Fruit fly (Drosophila melanogaster) whole organism, embryonic: ENCODE data around the gene Polr1B.

Experiments used
- Ada2b ChIP-seq: fragments of 200-800 bp; sonication (Bioruptor generic); IDR thresholded peaks from 2 replicates; pipeline ENCODE4 v1.3.6; 2022; ENCODE audit warnings: missing biosample characterization, missing genetic modification characterization
- CG10267 ChIP-seq: fragments of 200-800 bp; sonication (Bioruptor generic); optimal IDR thresholded peaks from 2 replicates; lab custom pipeline; 2018; ENCODE audit warnings: missing biosample characterization, mild to moderate bottlenecking, missing genetic modification characterization, moderate library complexity
- CG1233 ChIP-seq: fragments of 200-800 bp; sonication (Bioruptor generic); optimal IDR thresholded peaks from 4 replicates; lab custom pipeline; 2018; ENCODE audit warnings: missing biosample characterization, mild to moderate bottlenecking, missing genetic modification characterization
- CG13775 ChIP-seq: fragments of 200-800 bp; sonication (Bioruptor generic); optimal IDR thresholded peaks from 3 replicates; lab custom pipeline; 2017; ENCODE audit warnings: missing biosample characterization, mild to moderate bottlenecking, missing genetic modification characterization
- CG15011 ChIP-seq: fragments of 200-800 bp; sonication (Bioruptor generic); optimal IDR thresholded peaks from 3 replicates; lab custom pipeline; 2018; ENCODE audit warnings: missing biosample characterization, mild to moderate bottlenecking, missing genetic modification characterization
- CG15269 ChIP-seq: fragments of 200-800 bp; sonication (Bioruptor generic); optimal IDR thresholded peaks from 2 replicates; lab custom pipeline; 2018; ENCODE audit warnings: missing biosample characterization, mild to moderate bottlenecking, missing genetic modification characterization, moderate library complexity
- CG15514 ChIP-seq: fragments of 200-800 bp; sonication (Bioruptor generic); optimal IDR thresholded peaks from 3 replicates; lab custom pipeline; 2017; ENCODE audit warnings: missing biosample characterization, missing genetic modification characterization, mild to moderate bottlenecking, moderate library complexity, missing genetic modification reagents
- CG1603 ChIP-seq: fragments of 200-800 bp; sonication (Bioruptor generic); optimal IDR thresholded peaks from 2 replicates; lab custom pipeline; 2019; ENCODE audit warnings: missing biosample characterization, mild to moderate bottlenecking, missing genetic modification characterization, moderate library complexity
- CG1647 ChIP-seq: fragments of 200-800 bp; sonication (Bioruptor generic); optimal IDR thresholded peaks from 3 replicates; lab custom pipeline; 2016; ENCODE audit warnings: missing biosample characterization, missing genetic modification characterization
- CG17359 ChIP-seq: fragments of 200-800 bp; sonication (Bioruptor generic); optimal IDR thresholded peaks from 3 replicates; lab custom pipeline; 2018; ENCODE audit warnings: missing biosample characterization, mild to moderate bottlenecking, missing genetic modification characterization, moderate library complexity
- CG2678 ChIP-seq: fragments of 200-800 bp; sonication (Bioruptor generic); optimal IDR thresholded peaks from 3 replicates; lab custom pipeline; 2019; ENCODE audit warnings: missing biosample characterization, mild to moderate bottlenecking, missing genetic modification characterization, moderate library complexity
- CG31441 ChIP-seq: fragments of 200-800 bp; sonication (Bioruptor generic); IDR thresholded peaks from 2 replicates; pipeline ENCODE4 v1.3.6; 2022; ENCODE audit warnings: missing biosample characterization, missing genetic modification characterization
- CG33213 ChIP-seq: fragments of 200-800 bp; sonication (Bioruptor generic); optimal IDR thresholded peaks from 3 replicates; lab custom pipeline; 2016; ENCODE audit warnings: missing biosample characterization, missing genetic modification characterization
- CG3407 ChIP-seq: fragments of 200-800 bp; sonication (Bioruptor generic); optimal IDR thresholded peaks from 2 replicates; lab custom pipeline; 2018; ENCODE audit warnings: missing biosample characterization, mild to moderate bottlenecking, missing genetic modification characterization
- CG34224 ChIP-seq: fragments of 200-800 bp; sonication (Bioruptor generic); IDR thresholded peaks from 3 replicates; pipeline ENCODE4 v1.3.6; 2022; ENCODE audit warnings: missing biosample characterization, missing genetic modification characterization; ENCODE audit not compliant: partially characterized antibody
- CG4360 ChIP-seq: fragments of 200-800 bp; sonication (Bioruptor generic); IDR thresholded peaks from 2 replicates; pipeline ENCODE4 v1.3.6; 2022; ENCODE audit warnings: missing biosample characterization, missing genetic modification characterization
- CG4424 ChIP-seq: fragments of 200-800 bp; sonication (Bioruptor generic); optimal IDR thresholded peaks from 3 replicates; lab custom pipeline; 2016; ENCODE audit warnings: missing biosample characterization, missing genetic modification characterization
- CG5245 ChIP-seq: fragments of 200-800 bp; sonication (Bioruptor generic); optimal IDR thresholded peaks from 3 replicates; lab custom pipeline; 2016; ENCODE audit warnings: missing biosample characterization, missing genetic modification characterization
- CG7357 ChIP-seq: fragments of 200-800 bp; sonication (Bioruptor generic); IDR thresholded peaks from 3 replicates; pipeline ENCODE4 v1.3.6; 2022; ENCODE audit warnings: missing biosample characterization, missing genetic modification characterization
- CG8478 ChIP-seq: fragments of >200 bp; optimal IDR thresholded peaks from 2 replicates; lab custom pipeline; 2018
- Dref ChIP-seq: fragments of 200-800 bp; sonication (Bioruptor generic); IDR thresholded peaks from 2 replicates; pipeline ENCODE4 v1.3.6; 2022; ENCODE audit warnings: missing biosample characterization, missing genetic modification characterization
- Eip74EF ChIP-seq, 2 experiments: fragments of 200-800 bp in 1 of 2; fragments of >200 bp in 1 of 2; sonication (Bioruptor generic) in 1 of 2; optimal IDR thresholded peaks; 2 replicates each; lab custom pipeline; 2017 to 2019; ENCODE audit warnings: missing biosample characterization in 2 of 2, missing genetic modification characterization in 2 of 2, mild to moderate bottlenecking in 1 of 2, moderate library complexity in 1 of 2
- Hr39 ChIP-seq: fragments of >200 bp; optimal IDR thresholded peaks from 2 replicates; lab custom pipeline; 2017
- Hsf ChIP-seq: fragments of 200-800 bp; sonication (Bioruptor generic); optimal IDR thresholded peaks from 3 replicates; lab custom pipeline; 2016; ENCODE audit warnings: missing biosample characterization, missing genetic modification characterization
- NC2α ChIP-seq: fragments of 200-800 bp; sonication (Bioruptor generic); optimal IDR thresholded peaks from 2 replicates; lab custom pipeline; 2016; ENCODE audit warnings: missing biosample characterization, missing genetic modification characterization
- Oli ChIP-seq: fragments of 200-800 bp; sonication (Bioruptor generic); optimal IDR thresholded peaks from 2 replicates; lab custom pipeline; 2018; ENCODE audit warnings: missing biosample characterization, mild to moderate bottlenecking, missing genetic modification characterization, moderate library complexity
- Pdp1 ChIP-seq, 2 experiments: fragments of 200-800 bp; sonication (Bioruptor generic); optimal IDR thresholded peaks; 3 replicates each; lab custom pipeline; 2016; ENCODE audit warnings: missing biosample characterization in 2 of 2, missing genetic modification characterization in 2 of 2, mild to moderate bottlenecking in 1 of 2, moderate library complexity in 1 of 2
- al ChIP-seq: fragments of 200-800 bp; sonication (Bioruptor generic); IDR thresholded peaks from 2 replicates; pipeline ENCODE4 v1.3.6; 2022; ENCODE audit warnings: missing biosample characterization, missing genetic modification characterization
- ap ChIP-seq: fragments of 200-800 bp; sonication (Bioruptor generic); IDR thresholded peaks from 2 replicates; pipeline ENCODE4 v1.3.6; 2022; ENCODE audit warnings: missing biosample characterization, missing genetic modification characterization
- cad ChIP-seq: fragments of >200 bp; optimal IDR thresholded peaks from 2 replicates; lab custom pipeline; 2017; ENCODE audit warnings: missing biosample characterization, missing genetic modification characterization
- cg ChIP-seq: fragments of 200-800 bp; sonication (Bioruptor generic); optimal IDR thresholded peaks from 3 replicates; lab custom pipeline; 2019; ENCODE audit warnings: missing biosample characterization, mild to moderate bottlenecking, missing genetic modification characterization, moderate library complexity
- chinmo ChIP-seq: fragments of 200-800 bp; sonication (Bioruptor generic); IDR thresholded peaks from 4 replicates; pipeline ENCODE4 v1.3.6; 2022; ENCODE audit warnings: missing biosample characterization, missing genetic modification characterization; ENCODE audit not compliant: partially characterized antibody
- ci ChIP-seq: fragments of 200-800 bp; sonication (Bioruptor generic); IDR thresholded peaks from 3 replicates; pipeline ENCODE4 v1.3.6; 2022; ENCODE audit warnings: missing biosample characterization, missing genetic modification characterization
- corto ChIP-seq: fragments of 200-800 bp; sonication (Bioruptor generic); optimal IDR thresholded peaks from 2 replicates; lab custom pipeline; 2016; ENCODE audit warnings: missing biosample characterization, mild to moderate bottlenecking, missing genetic modification characterization, moderate library complexity
- crol ChIP-seq: fragments of 200-800 bp; sonication (Bioruptor generic); IDR thresholded peaks from 2 replicates; pipeline ENCODE4 v1.3.6; 2022; ENCODE audit warnings: missing biosample characterization, missing genetic modification characterization
- cwo ChIP-seq: fragments of 200-800 bp; sonication (Bioruptor generic); optimal IDR thresholded peaks from 3 replicates; lab custom pipeline; 2017; ENCODE audit warnings: missing biosample characterization, missing genetic modification characterization, mild to moderate bottlenecking, moderate library complexity, missing genetic modification reagents
- dati ChIP-seq: fragments of 200-800 bp; sonication (Bioruptor generic); IDR thresholded peaks from 2 replicates; pipeline ENCODE4 v1.3.6; 2022; ENCODE audit warnings: missing biosample characterization, missing genetic modification characterization
- dimm ChIP-seq: fragments of 200-800 bp; sonication (Bioruptor generic); IDR thresholded peaks from 2 replicates; pipeline ENCODE4 v1.3.6; 2022; ENCODE audit warnings: missing biosample characterization, missing genetic modification characterization
- dmrt99B ChIP-seq: fragments of 200-800 bp; sonication (Bioruptor generic); optimal IDR thresholded peaks from 2 replicates; lab custom pipeline; 2018; ENCODE audit warnings: missing biosample characterization, mild to moderate bottlenecking, missing genetic modification characterization, moderate library complexity
- eve ChIP-seq, 2 experiments: fragments of >200 bp; optimal IDR thresholded peaks; 2 replicates each; lab custom pipeline; 2017; ENCODE audit warnings: missing biosample characterization in 2 of 2, missing genetic modification characterization in 2 of 2
- jigr1 ChIP-seq: fragments of 200-800 bp; sonication (Bioruptor generic); IDR thresholded peaks from 3 replicates; pipeline ENCODE4 v1.3.6; 2022; ENCODE audit warnings: missing biosample characterization, missing genetic modification characterization
- nerfin-1 ChIP-seq: fragments of 200-800 bp; sonication (Bioruptor generic); optimal IDR thresholded peaks from 3 replicates; lab custom pipeline; 2019; ENCODE audit warnings: missing biosample characterization, mild to moderate bottlenecking, missing genetic modification characterization, moderate library complexity
- pzg ChIP-seq: fragments of 200-800 bp; sonication (Bioruptor generic); optimal IDR thresholded peaks from 3 replicates; lab custom pipeline; 2018; ENCODE audit warnings: missing biosample characterization, mild to moderate bottlenecking, missing genetic modification characterization, moderate library complexity
- sim ChIP-seq: fragments of 200-800 bp; sonication (Bioruptor generic); IDR thresholded peaks from 2 replicates; pipeline ENCODE4 v1.3.6; 2022; ENCODE audit warnings: missing biosample characterization, missing genetic modification characterization
- sima ChIP-seq: fragments of 200-800 bp; sonication (Bioruptor generic); optimal IDR thresholded peaks from 2 replicates; lab custom pipeline; 2016; ENCODE audit warnings: missing biosample characterization, missing genetic modification characterization
- slou ChIP-seq: fragments of 200-800 bp; sonication (Bioruptor generic); optimal IDR thresholded peaks from 3 replicates; lab custom pipeline; 2016; ENCODE audit warnings: missing biosample characterization, missing genetic modification characterization
- sna ChIP-seq: fragments of 200-800 bp; sonication (Bioruptor generic); IDR thresholded peaks from 2 replicates; pipeline ENCODE4 v1.3.6; 2022; ENCODE audit warnings: missing biosample characterization, missing genetic modification characterization; ENCODE audit not compliant: partially characterized antibody
- sob ChIP-seq: fragments of 200-800 bp; sonication (Bioruptor generic); IDR thresholded peaks from 2 replicates; pipeline ENCODE4 v1.3.6; 2022; ENCODE audit warnings: missing biosample characterization, missing genetic modification characterization
- tin ChIP-seq: fragments of 200-800 bp; sonication (Bioruptor generic); optimal IDR thresholded peaks from 3 replicates; lab custom pipeline; 2016; ENCODE audit warnings: missing biosample characterization, missing genetic modification characterization

Gene Polr1B

DNA sequence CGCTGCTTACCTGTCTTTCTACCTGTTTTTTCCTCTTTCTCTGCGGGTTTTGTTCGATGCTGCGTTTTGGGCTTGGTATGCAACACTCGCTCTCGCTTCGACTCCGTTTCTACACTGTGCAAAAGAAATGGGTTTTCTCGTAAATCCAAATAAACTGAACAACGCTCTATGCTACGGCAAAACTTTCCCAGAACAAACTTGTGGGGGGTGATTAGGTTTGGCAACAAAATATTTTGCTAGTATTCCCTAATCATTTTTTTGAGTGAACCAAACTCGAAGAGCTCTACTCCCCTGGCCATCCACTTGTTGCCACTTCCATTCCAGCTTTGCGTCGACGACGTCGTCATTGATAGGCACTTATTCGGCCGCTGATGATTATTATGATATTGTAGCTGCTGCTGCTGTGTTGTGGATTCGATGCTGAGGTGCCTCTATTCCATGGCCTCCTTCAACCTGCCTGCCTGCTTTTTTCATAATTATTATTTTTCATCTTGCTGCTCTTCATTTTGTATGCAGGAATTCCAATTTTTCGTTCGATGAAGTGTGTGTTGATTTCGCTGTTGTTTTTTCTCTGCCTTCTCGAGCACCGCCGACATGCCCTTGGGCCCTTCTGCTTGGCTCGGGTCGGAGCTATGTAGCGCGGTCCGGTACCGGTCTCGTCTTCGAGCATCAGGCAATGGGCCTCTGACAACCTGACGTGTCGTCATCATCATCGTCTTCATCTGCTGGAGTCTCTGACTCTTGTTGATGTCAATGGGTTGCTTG, 38.0 kb downstream of the Polr1B start (continued):
- peak; percentile 75; the same call in 1 of the 3 replicates for TF ChIP-seq CG7357 (GFP tag; lab: Robert Waterston, UW)
- TF ChIP-seq sna, result no peak
- TF ChIP-seq CG34224 (GFP tag; lab: Robert Waterston, UW), result no peak
- peak; percentile 92 for TF ChIP-seq corto (GFP tag; lab: Kevin White, UChicago)
- TF ChIP-seq CG13775, result peak; percentile 59
- peak; percentile 49 for TF ChIP-seq NC2α
- peak; percentile 81 for TF ChIP-seq CG10267 (tag; lab: Kevin White, UChicago)
- peak; percentile 92 for TF ChIP-seq CG17359
- 0 out of 2 replicates have a peak, but pooled peaks have one; percentile 23 for TF ChIP-seq Dref
- no peak for TF ChIP-seq sima (GFP tag; lab: Kevin White, UChicago)
- TF ChIP-seq CG1647, result peak; percentile 43
- TF ChIP-seq cg (GFP tag; lab: Kevin White, UChicago), result no peak
- TF ChIP-seq slou (GFP tag; lab: Kevin White, UChicago), result peak; percentile 2
- peak; percentile 67 for TF ChIP-seq CG33213 (GFP tag; lab: Kevin White, UChicago)
- peak; percentile 87 for TF ChIP-seq CG4424 (GFP tag; lab: Kevin White, UChicago)
- peak; percentile 70 for TF ChIP-seq sim (GFP tag; lab: Robert Waterston, UW)
- TF ChIP-seq Pdp1 (GFP tag; optimal IDR thresholded peaks at IDR 0.05; lab: Kevin White, UChicago), result peak; percentile 71 to 79
- TF ChIP-seq pzg, result no peak
- TF ChIP-seq cwo (GFP tag; lab: Kevin White, UChicago), result peak; percentile 44
- TF ChIP-seq cad (GFP tag; lab: Kevin White, UChicago), result no peak
- peak; percentile 80 for TF ChIP-seq ap (GFP tag; lab: Robert Waterston, UW)
- peak; percentile 82; the same call in 2 of the 4 replicates for TF ChIP-seq chinmo (GFP tag; lab: Robert Waterston, UW)
- no peak for TF ChIP-seq eve (GFP tag; optimal IDR thresholded peaks at IDR 0.05; lab: Kevin White, UChicago)
- TF ChIP-seq CG4360 (GFP tag; lab: Robert Waterston, UW), result peak; percentile 63
- TF ChIP-seq CG31441 (GFP tag; lab: Robert Waterston, UW), result peak; percentile 87
- TF ChIP-seq sob (GFP tag; lab: Robert Waterston, UW), result peak; percentile 56; the same call in 1 of the 2 replicates
- TF ChIP-seq Hr39 (lab: Kevin White, UChicago), result no peak
- TF ChIP-seq dimm (GFP tag; lab: Robert Waterston, UW), result peak; percentile 35; the same call in 1 of the 2 replicates
- TF ChIP-seq CG1233, result peak; percentile 69
- peak; percentile 11 for TF ChIP-seq CG15011 (GFP tag; lab: Kevin White, UChicago)
- TF ChIP-seq al, result no peak
- TF ChIP-seq ci (GFP tag; lab: Robert Waterston, UW), result peak; percentile 96
- peak; percentile 92 for TF ChIP-seq dmrt99B (tag; lab: Kevin White, UChicago)
- TF ChIP-seq nerfin-1 (tag; lab: Kevin White, UChicago), result peak; percentile 73
- TF ChIP-seq CG2678, result no peak
- TF ChIP-seq jigr1 (GFP tag; lab: Robert Waterston, UW), result peak; percentile 64; the same call in 1 of the 3 replicates
- TF ChIP-seq CG1603 (tag; lab: Kevin White, UChicago), result peak; percentile 96
- peak; percentile 81 for TF ChIP-seq CG3407 (GFP tag; lab: Kevin White, UChicago)
- TF ChIP-seq CG15514, result peak; percentile 24
- TF ChIP-seq CG8478 (lab: Kevin White, UChicago), result no peak
- peak; percentile 84 for TF ChIP-seq Oli
- TF ChIP-seq Hsf (GFP tag; lab: Kevin White, UChicago), result peak; percentile 82
- peak; percentile 77 for TF ChIP-seq crol (GFP tag; lab: Robert Waterston, UW)
- peak; percentile 87 for TF ChIP-seq tin (GFP tag; lab: Kevin White, UChicago)
- TF ChIP-seq Eip74EF (GFP tag; optimal IDR thresholded peaks at IDR 0.05; lab: Kevin White, UChicago), result peak in 1 of 2 experiments; percentile 33
- TF ChIP-seq CG15269 (tag; lab: Kevin White, UChicago), result no peak
- peak; percentile 79 for TF ChIP-seq dati (GFP tag; lab: Robert Waterston, UW)
- peak; percentile 78 for TF ChIP-seq CG5245
- peak; percentile 49 for TF ChIP-seq Ada2b (GFP tag; lab: Robert Waterston, UW)
